Fruit fly (Drosophila melanogaster) whole organism, embryonic: ENCODE measurements around the gene CG34298.

ENCODE experiments used
- Blimp-1 ChIP-seq: fragments of 200-800 bp; sonication (Bioruptor generic); optimal IDR thresholded peaks from 3 replicates; lab custom pipeline; 2018; ENCODE audit warnings: missing biosample characterization, missing genetic modification characterization, mild to moderate bottlenecking, moderate library complexity, missing genetic modification reagents
- CG10979 ChIP-seq: fragments of 200-800 bp; sonication (Bioruptor generic); optimal IDR thresholded peaks from 2 replicates; lab custom pipeline; 2018; ENCODE audit warnings: missing biosample characterization, mild to moderate bottlenecking, missing genetic modification characterization, moderate library complexity
- CG11696 ChIP-seq: fragments of 200-800 bp; sonication (Bioruptor generic); IDR thresholded peaks from 2 replicates; pipeline ENCODE4 v1.3.6; 2022; ENCODE audit warnings: missing biosample characterization, missing genetic modification characterization
- CG12236 ChIP-seq: fragments of 200-800 bp; sonication (Bioruptor generic); optimal IDR thresholded peaks from 2 replicates; lab custom pipeline; 2016; ENCODE audit warnings: missing biosample characterization, missing genetic modification characterization
- CG12299 ChIP-seq: fragments of 200-800 bp; sonication (Bioruptor generic); optimal IDR thresholded peaks from 2 replicates; lab custom pipeline; 2018; ENCODE audit warnings: missing biosample characterization, mild to moderate bottlenecking, missing genetic modification characterization
- CG12744 ChIP-seq: fragments of 200-800 bp; sonication (Bioruptor generic); optimal IDR thresholded peaks from 2 replicates; lab custom pipeline; 2016; ENCODE audit warnings: missing biosample characterization, missing genetic modification characterization
- CG12942 ChIP-seq: fragments of 200-800 bp; sonication (Bioruptor generic); optimal IDR thresholded peaks from 3 replicates; lab custom pipeline; 2016; ENCODE audit warnings: missing biosample characterization, missing genetic modification characterization
- CG14667 ChIP-seq: fragments of 200-800 bp; sonication (Bioruptor generic); IDR thresholded peaks from 2 replicates; pipeline ENCODE4 v1.3.6; 2022; ENCODE audit warnings: missing biosample characterization, missing genetic modification characterization
- CG15269 ChIP-seq: fragments of 200-800 bp; sonication (Bioruptor generic); optimal IDR thresholded peaks from 2 replicates; lab custom pipeline; 2018; ENCODE audit warnings: missing biosample characterization, mild to moderate bottlenecking, missing genetic modification characterization, moderate library complexity
- CG1603 ChIP-seq: fragments of 200-800 bp; sonication (Bioruptor generic); optimal IDR thresholded peaks from 2 replicates; lab custom pipeline; 2019; ENCODE audit warnings: missing biosample characterization, mild to moderate bottlenecking, missing genetic modification characterization, moderate library complexity
- CG16863 ChIP-seq: fragments of 200-800 bp; sonication (Bioruptor generic); optimal IDR thresholded peaks from 3 replicates; lab custom pipeline; 2016; ENCODE audit warnings: missing biosample characterization, missing genetic modification characterization
- CG17328 ChIP-seq: fragments of 200-800 bp; sonication (Bioruptor generic); IDR thresholded peaks from 2 replicates; pipeline ENCODE4 v1.3.6; 2022; ENCODE audit warnings: missing biosample characterization, missing genetic modification characterization
- CG1832 ChIP-seq: fragments of 200-800 bp; sonication (Bioruptor generic); optimal IDR thresholded peaks from 2 replicates; lab custom pipeline; 2017; ENCODE audit warnings: missing biosample characterization, mild to moderate bottlenecking, missing genetic modification characterization, inconsistent platforms
- CG2129 ChIP-seq: fragments of 200-800 bp; sonication (Bioruptor generic); IDR thresholded peaks from 2 replicates; pipeline ENCODE4 v1.3.6; 2022; ENCODE audit warnings: missing biosample characterization, missing genetic modification characterization; ENCODE audit not compliant: partially characterized antibody
- CG2678 ChIP-seq: fragments of 200-800 bp; sonication (Bioruptor generic); optimal IDR thresholded peaks from 3 replicates; lab custom pipeline; 2019; ENCODE audit warnings: missing biosample characterization, mild to moderate bottlenecking, missing genetic modification characterization, moderate library complexity
- CG31388 ChIP-seq: fragments of 200-800 bp; sonication (Bioruptor generic); optimal IDR thresholded peaks from 2 replicates; lab custom pipeline; 2016; ENCODE audit warnings: missing biosample characterization, missing genetic modification characterization
- CG31441 ChIP-seq: fragments of 200-800 bp; sonication (Bioruptor generic); IDR thresholded peaks from 2 replicates; pipeline ENCODE4 v1.3.6; 2022; ENCODE audit warnings: missing biosample characterization, missing genetic modification characterization
- CG33557 ChIP-seq: fragments of 200-800 bp; sonication (Bioruptor generic); optimal IDR thresholded peaks from 2 replicates; lab custom pipeline; 2019; ENCODE audit warnings: missing biosample characterization, mild to moderate bottlenecking, missing genetic modification characterization, moderate library complexity
- CG4328 ChIP-seq: fragments of 200-800 bp; sonication (Bioruptor generic); optimal IDR thresholded peaks from 3 replicates; lab custom pipeline; 2017; ENCODE audit warnings: missing biosample characterization, missing genetic modification reagents, missing genetic modification characterization
- CG43689 ChIP-seq: fragments of 200-800 bp; sonication (Bioruptor generic); IDR thresholded peaks from 2 replicates; pipeline ENCODE4 v1.3.6; 2022; ENCODE audit warnings: missing biosample characterization, missing genetic modification characterization
- CG4404 ChIP-seq: fragments of 200-800 bp; sonication (Bioruptor generic); IDR thresholded peaks from 2 replicates; pipeline ENCODE4 v1.3.6; 2022; ENCODE audit warnings: missing biosample characterization, missing genetic modification characterization
- CG7987 ChIP-seq: fragments of 200-800 bp; sonication (Bioruptor generic); optimal IDR thresholded peaks from 2 replicates; lab custom pipeline; 2018; ENCODE audit warnings: missing biosample characterization, mild to moderate bottlenecking, missing genetic modification characterization, moderate library complexity
- CG9437 ChIP-seq: fragments of 200-800 bp; sonication (Bioruptor generic); optimal IDR thresholded peaks from 2 replicates; lab custom pipeline; 2018; ENCODE audit warnings: missing biosample characterization, mild to moderate bottlenecking, missing genetic modification characterization
- Chrac-16 ChIP-seq: fragments of 200-800 bp; sonication (Bioruptor generic); optimal IDR thresholded peaks from 3 replicates; lab custom pipeline; 2016; ENCODE audit warnings: missing biosample characterization, missing genetic modification characterization
- CoRest ChIP-seq: fragments of 200-800 bp; sonication (Bioruptor generic); optimal IDR thresholded peaks from 3 replicates; lab custom pipeline; 2018; ENCODE audit warnings: missing biosample characterization, mild to moderate bottlenecking, missing genetic modification characterization, moderate library complexity
- Dad ChIP-seq: fragments of 200-800 bp; sonication (Bioruptor generic); optimal IDR thresholded peaks from 3 replicates; lab custom pipeline; 2016; ENCODE audit warnings: missing biosample characterization, missing genetic modification characterization
- Dbx ChIP-seq: fragments of 200-800 bp; sonication (Bioruptor generic); IDR thresholded peaks from 3 replicates; pipeline ENCODE4 v1.3.6; 2022; ENCODE audit warnings: missing biosample characterization, missing genetic modification characterization
- Dip3 ChIP-seq: fragments of 200-800 bp; sonication (Bioruptor generic); optimal IDR thresholded peaks from 3 replicates; lab custom pipeline; 2016; ENCODE audit warnings: missing biosample characterization, missing genetic modification characterization
- E2f2 ChIP-seq: fragments of 200-800 bp; sonication (Bioruptor generic); IDR thresholded peaks from 2 replicates; pipeline ENCODE4 v1.3.6; 2022; ENCODE audit warnings: missing biosample characterization, missing genetic modification characterization
- Gug ChIP-seq: fragments of 200-800 bp; sonication (Bioruptor generic); IDR thresholded peaks from 4 replicates; pipeline ENCODE4 v1.3.6; 2022; ENCODE audit warnings: missing biosample characterization, missing genetic modification characterization
- HmgZ ChIP-seq: fragments of 200-800 bp; sonication (Bioruptor generic); optimal IDR thresholded peaks from 2 replicates; lab custom pipeline; 2018; ENCODE audit warnings: missing biosample characterization, mild to moderate bottlenecking, missing genetic modification characterization
- Lhr ChIP-seq: fragments of 200-800 bp; sonication (Bioruptor generic); optimal IDR thresholded peaks from 3 replicates; lab custom pipeline; 2017; ENCODE audit warnings: mild to moderate bottlenecking, missing biosample characterization, missing genetic modification reagents, missing genetic modification characterization
- MTF-1 ChIP-seq: fragments of 200-800 bp; sonication (Bioruptor generic); optimal IDR thresholded peaks from 2 replicates; lab custom pipeline; 2018; ENCODE audit warnings: missing biosample characterization, mild to moderate bottlenecking, missing genetic modification characterization, borderline replicate concordance
- NK7.1 ChIP-seq: fragments of 200-800 bp; sonication (Bioruptor generic); optimal IDR thresholded peaks from 3 replicates; lab custom pipeline; 2016; ENCODE audit warnings: missing biosample characterization, missing genetic modification characterization
- Poxn ChIP-seq: fragments of 200-800 bp; sonication (Bioruptor generic); IDR thresholded peaks from 2 replicates; pipeline ENCODE4 v1.3.6; 2022; ENCODE audit warnings: missing biosample characterization, missing genetic modification characterization
- Rx ChIP-seq: fragments of 200-800 bp; sonication (Bioruptor generic); IDR thresholded peaks from 2 replicates; pipeline ENCODE4 v1.3.6; 2022; ENCODE audit warnings: missing biosample characterization, missing genetic modification characterization
- btn ChIP-seq: fragments of 200-800 bp; sonication (Bioruptor generic); optimal IDR thresholded peaks from 2 replicates; lab custom pipeline; 2016; ENCODE audit warnings: missing biosample characterization, missing genetic modification characterization
- crc ChIP-seq: fragments of 200-800 bp; sonication (Bioruptor generic); optimal IDR thresholded peaks from 2 replicates; lab custom pipeline; 2016; ENCODE audit warnings: missing biosample characterization, missing genetic modification characterization
- dmrt99B ChIP-seq: fragments of 200-800 bp; sonication (Bioruptor generic); optimal IDR thresholded peaks from 2 replicates; lab custom pipeline; 2018; ENCODE audit warnings: missing biosample characterization, mild to moderate bottlenecking, missing genetic modification characterization, moderate library complexity
- esg ChIP-seq: fragments of 200-800 bp; sonication (Bioruptor generic); conservative IDR thresholded peaks from 2 replicates; pipeline ENCODE4 v1.3.6; 2022; ENCODE audit warnings: missing biosample characterization, missing genetic modification characterization
- ewg ChIP-seq: fragments of 200-800 bp; sonication (Bioruptor generic); optimal IDR thresholded peaks from 3 replicates; lab custom pipeline; 2017; ENCODE audit warnings: mild to moderate bottlenecking, missing biosample characterization, missing genetic modification reagents, missing genetic modification characterization
- fd102C ChIP-seq: fragments of 200-800 bp; sonication (Bioruptor generic); optimal IDR thresholded peaks from 2 replicates; lab custom pipeline; 2018; ENCODE audit warnings: missing biosample characterization, mild to moderate bottlenecking, missing genetic modification characterization, moderate library complexity
- fd96Cb ChIP-seq: fragments of 200-800 bp; sonication (Bioruptor generic); optimal IDR thresholded peaks from 2 replicates; lab custom pipeline; 2018; ENCODE audit warnings: missing biosample characterization, mild to moderate bottlenecking, missing genetic modification characterization, moderate library complexity
- insv ChIP-seq, 2 experiments: fragments of 200-800 bp; sonication (Bioruptor generic); optimal IDR thresholded peaks; 3 replicates each; lab custom pipeline; 2016 to 2018; ENCODE audit warnings: missing biosample characterization in 2 of 2, missing genetic modification characterization in 2 of 2
- jing ChIP-seq: fragments of 200-800 bp; sonication (Bioruptor generic); optimal IDR thresholded peaks from 2 replicates; lab custom pipeline; 2018; ENCODE audit warnings: missing biosample characterization, mild to moderate bottlenecking, missing genetic modification characterization
- pb ChIP-seq: fragments of 200-800 bp; sonication (Bioruptor generic); optimal IDR thresholded peaks from 3 replicates; lab custom pipeline; 2016; ENCODE audit warnings: missing biosample characterization, missing genetic modification characterization
- prd ChIP-seq, 3 experiments: fragments of >200 bp in 2 of 3; fragments of 200-800 bp in 1 of 3; sonication (Bioruptor generic) in 1 of 3; optimal IDR thresholded peaks in 2 of 3; IDR thresholded peaks in 1 of 3; 2 replicates in 2 of 3; 3 replicates in 1 of 3; pipeline versions ENCODE4 v1.3.6 to Lab custom; 2017 to 2022; ENCODE audit warnings: missing biosample characterization in 1 of 3, missing genetic modification characterization in 1 of 3
- row ChIP-seq: fragments of 200-800 bp; sonication (Bioruptor generic); IDR thresholded peaks from 3 replicates; pipeline ENCODE4 v1.3.6; 2022; ENCODE audit warnings: missing biosample characterization, missing genetic modification characterization
- salm ChIP-seq: fragments of 200-800 bp; sonication (Bioruptor generic); optimal IDR thresholded peaks from 2 replicates; lab custom pipeline; 2018; ENCODE audit warnings: missing biosample characterization, mild to moderate bottlenecking, missing genetic modification characterization
- sob ChIP-seq: fragments of 200-800 bp; sonication (Bioruptor generic); IDR thresholded peaks from 2 replicates; pipeline ENCODE4 v1.3.6; 2022; ENCODE audit warnings: missing biosample characterization, missing genetic modification characterization
- wor ChIP-seq: fragments of 200-800 bp; sonication (Bioruptor generic); IDR thresholded peaks from 2 replicates; pipeline ENCODE4 v1.3.6; 2022; ENCODE audit warnings: missing biosample characterization, missing genetic modification characterization

CG34298 gene

dm6 chr3R:29995035-29995434, 4.6 kb upstream of the CG34298 start, which contains the start of the genes CG7903 and Sas-6 (continued):
- TF ChIP-seq CG17328 (no peak), CG14667 (GFP tag; lab: Robert Waterston, UW) (no peak), dmrt99B (tag; lab: Kevin White, UChicago) (no peak), Dad (GFP tag; lab: Kevin White, UChicago) (no peak), crc (no peak), fd96Cb (tag; lab: Kevin White, UChicago) (no peak), CG31441 (GFP tag; lab: Robert Waterston, UW) (no peak), CG31388 (GFP tag; lab: Kevin White, UChicago) (no peak), CG12236 (GFP tag; lab: Kevin White, UChicago) (no peak), row (GFP tag; lab: Robert Waterston, UW) (peak; percentile 32; the same call in 1 of the 3 replicates), CG10979 (no peak), CG11696 (GFP tag; lab: Robert Waterston, UW) (no peak), jing (GFP tag; lab: Kevin White, UChicago) (no peak), Gug (GFP tag; lab: Robert Waterston, UW) (no peak), Chrac-16 (GFP tag; lab: Kevin White, UChicago) (no peak), CoRest (tag; lab: Kevin White, UChicago) (no peak), Dbx (GFP tag; lab: Robert Waterston, UW) (no peak), E2f2 (GFP tag; lab: Robert Waterston, UW) (peak; percentile 79), ewg (GFP tag; lab: Kevin White, UChicago) (no peak), Blimp-1 (no peak), CG9437 (GFP tag; lab: Kevin White, UChicago) (no peak), sob (0 out of 2 replicates have a peak, but pooled peaks have one; percentile 26), Dip3 (GFP tag; lab: Kevin White, UChicago) (no peak), Poxn (GFP tag; lab: Robert Waterston, UW) (no peak), CG7987 (no peak), CG43689 (GFP tag; lab: Robert Waterston, UW) (no peak), salm (tag; lab: Kevin White, UChicago) (no peak), wor (GFP tag; lab: Robert Waterston, UW) (no peak), pb (GFP tag; lab: Kevin White, UChicago) (no peak), CG2129 (GFP tag; lab: Robert Waterston, UW) (peak; percentile 22; the same call in 1 of the 2 replicates), HmgZ (tag; lab: Kevin White, UChicago) (peak; percentile 33), CG1832 (GFP tag; lab: Kevin White, UChicago) (no peak), CG1603 (tag; lab: Kevin White, UChicago) (peak; percentile 31), MTF-1 (GFP tag; lab: Kevin White, UChicago) (no peak), CG4404 (GFP tag; lab: Robert Waterston, UW) (no peak), esg (GFP tag; lab: Robert Waterston, UW) (no peak), CG4328 (GFP tag; lab: Kevin White, UChicago) (no peak), CG33557 (no peak), CG16863 (GFP tag; lab: Kevin White, UChicago) (no peak), CG15269 (tag; lab: Kevin White, UChicago) (no peak), NK7.1 (GFP tag; lab: Kevin White, UChicago) (no peak), CG12942 (GFP tag; lab: Kevin White, UChicago) (no peak), btn (no peak), CG12299 (tag; lab: Kevin White, UChicago) (no peak), Rx (GFP tag; lab: Robert Waterston, UW) (no peak), CG12744 (GFP tag; lab: Kevin White, UChicago) (no peak), Lhr (no peak), insv (GFP tag; optimal IDR thresholded peaks at IDR 0.05; lab: Kevin White, UChicago) (no peak), CG2678 (tag; lab: Kevin White, UChicago) (no peak), fd102C (no peak), prd (optimal IDR thresholded peaks at IDR 0.05; lab: Kevin White, UChicago) (no peak), prd (GFP tag; IDR thresholded peaks at IDR 0.05; lab: Robert Waterston, UW) (no peak)
